Fruit fly (Drosophila melanogaster) whole organism, adult: ENCODE results near the gene Mic26-27.

ENCODE experiments used
- CG11617 ChIP-seq: fragments of 200-800 bp; sonication (Bioruptor generic); optimal IDR thresholded peaks from 2 replicates; lab custom pipeline; 2017; ENCODE audit warnings: mild to moderate bottlenecking, missing biosample characterization, missing genetic modification reagents, missing genetic modification characterization
- CG12768 ChIP-seq: fragments of 200-800 bp; sonication (Bioruptor generic); optimal IDR thresholded peaks from 2 replicates; lab custom pipeline; 2017; ENCODE audit warnings: missing biosample characterization, missing genetic modification characterization, mild to moderate bottlenecking, moderate library complexity, missing genetic modification reagents
- CG14711 ChIP-seq: fragments of 200-800 bp; sonication (Bioruptor generic); optimal IDR thresholded peaks from 2 replicates; lab custom pipeline; 2018; ENCODE audit warnings: missing biosample characterization, mild to moderate bottlenecking, missing genetic modification characterization, moderate library complexity
- CG1620 ChIP-seq: fragments of 200-800 bp; sonication (Bioruptor generic); optimal IDR thresholded peaks from 2 replicates; lab custom pipeline; 2016; ENCODE audit warnings: missing biosample characterization, missing genetic modification characterization
- CG33017 ChIP-seq: fragments of 200-800 bp; sonication (Bioruptor generic); optimal IDR thresholded peaks from 2 replicates; lab custom pipeline; 2018; ENCODE audit warnings: missing biosample characterization, mild to moderate bottlenecking, missing genetic modification characterization, moderate library complexity
- CG5204 ChIP-seq: fragments of 200-800 bp; sonication (Bioruptor generic); optimal IDR thresholded peaks from 2 replicates; lab custom pipeline; 2016; ENCODE audit warnings: missing biosample characterization, missing genetic modification characterization
- CG7045 ChIP-seq: fragments of 200-800 bp; sonication (Bioruptor generic); optimal IDR thresholded peaks from 2 replicates; lab custom pipeline; 2017; ENCODE audit warnings: missing biosample characterization, mild to moderate bottlenecking, missing genetic modification characterization
- CG7101 ChIP-seq: fragments of 200-800 bp; sonication (Bioruptor generic); optimal IDR thresholded peaks from 2 replicates; lab custom pipeline; 2018; ENCODE audit warnings: missing biosample characterization, mild to moderate bottlenecking, missing genetic modification characterization, moderate library complexity
- Mnt ChIP-seq: fragments of 200-800 bp; sonication (Bioruptor generic); optimal IDR thresholded peaks from 2 replicates; lab custom pipeline; 2016; ENCODE audit warnings: missing biosample characterization, mild to moderate bottlenecking, missing genetic modification characterization
- bab1 ChIP-seq: fragments of 200-800 bp; sonication (Bioruptor generic); optimal IDR thresholded peaks from 3 replicates; lab custom pipeline; 2019; ENCODE audit warnings: missing biosample characterization, mild to moderate bottlenecking, missing genetic modification characterization, moderate library complexity
- cic ChIP-seq: fragments of 200-800 bp; sonication (Bioruptor generic); optimal IDR thresholded peaks from 2 replicates; lab custom pipeline; 2017; ENCODE audit warnings: missing biosample characterization, mild to moderate bottlenecking, missing genetic modification characterization, moderate library complexity
- cnc ChIP-seq, 2 experiments: fragments of >200 bp; optimal IDR thresholded peaks; 2 replicates each; lab custom pipeline; 2017
- kay ChIP-seq: fragments of 200-800 bp; sonication (Bioruptor generic); peaks from one replicate; lab custom pipeline; 2016; ENCODE audit warnings: missing biosample characterization, missing genetic modification characterization, borderline replicate concordance
- toe ChIP-seq: fragments of 200-800 bp; sonication (Bioruptor generic); optimal IDR thresholded peaks from 2 replicates; lab custom pipeline; 2016; ENCODE audit warnings: missing biosample characterization, missing genetic modification characterization

DNA sequence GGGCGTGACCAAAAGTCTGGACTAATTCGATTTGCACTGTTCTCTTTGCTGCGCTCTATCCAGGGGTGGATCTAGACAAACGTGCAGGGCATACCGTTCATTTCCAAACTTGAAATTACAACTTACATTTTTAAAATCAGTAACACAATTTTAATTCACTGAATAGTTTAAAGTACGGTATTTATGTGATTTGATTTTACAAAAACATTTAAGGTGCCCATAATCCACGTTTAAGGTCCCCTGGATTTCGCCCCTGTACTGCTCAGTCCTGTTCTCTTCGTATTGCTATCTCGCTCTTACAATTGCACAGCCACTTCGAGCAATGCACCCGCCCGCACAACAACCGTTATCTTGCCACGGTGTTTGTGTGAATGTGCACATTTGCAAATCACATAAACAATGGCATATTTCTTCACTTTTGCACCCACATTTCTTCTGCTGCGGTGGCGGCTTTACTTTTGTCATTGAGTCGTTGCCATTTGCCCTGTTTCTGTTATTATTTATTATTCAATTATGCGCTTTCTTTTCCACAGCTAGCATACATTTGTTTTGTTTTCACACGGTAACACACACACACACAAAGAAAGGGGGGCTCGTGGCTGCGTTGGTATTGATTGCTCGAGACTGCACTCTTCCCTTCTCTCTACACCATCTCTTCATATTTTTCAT lies 48.9 kb downstream of the Mic26-27 start:
- TF ChIP-seq CG12768 (GFP tag; lab: Kevin White, UChicago) (peak; percentile 97), CG7101 (tag; lab: Kevin White, UChicago) (peak; percentile 98), kay (GFP tag; lab: Kevin White, UChicago) (peak; percentile 86), CG11617 (peak; percentile 94), bab1 (peak; percentile 97), CG14711 (tag; lab: Kevin White, UChicago) (peak; percentile 96), cic (peak; percentile 64), CG5204 (GFP tag; lab: Kevin White, UChicago) (peak; percentile 92), CG33017 (tag; lab: Kevin White, UChicago) (peak; percentile 97), Mnt (GFP tag; lab: Kevin White, UChicago) (peak; percentile 93), cnc (optimal IDR thresholded peaks at IDR 0.05; lab: Kevin White, UChicago) (peak in 1 of 2 experiments; percentile 16), CG1620 (GFP tag; lab: Kevin White, UChicago) (peak; percentile 95), CG7045 (peak; percentile 94), toe (GFP tag; lab: Kevin White, UChicago) (peak; percentile 94)
